Fruit fly (Drosophila melanogaster): Measurements from ENCODE around the gene Rop.
A peak's percentile ranks its signal among the peaks of the same experiment; 100 is the strongest.

The Rop gene

dm6 chr3L:4133724-4134678, 4.8 kb downstream of the Rop start, which contains the start of gene ens (continued):
- TF ChIP-seq tll (GFP tag; optimal IDR thresholded peaks at IDR 0.05) = no peak
- TF ChIP-seq CG17359 (tag; optimal IDR thresholded peaks at IDR 0.05) = no peak
- TF ChIP-seq Chrac-16 (GFP tag; optimal IDR thresholded peaks at IDR 0.05) = no peak
- 0 out of 3 replicates have a peak, but pooled peaks have one; percentile 52 for TF ChIP-seq Opbp (GFP tag; IDR thresholded peaks at IDR 0.05; ENCODE audit: partially characterized antibody)
- TF ChIP-seq CG7357 (GFP tag; IDR thresholded peaks at IDR 0.05) = no peak
- no peak for TF ChIP-seq CG1024 (GFP tag; IDR thresholded peaks at IDR 0.05)
- TF ChIP-seq Dfd (GFP tag; optimal IDR thresholded peaks at IDR 0.05) = no peak
- no peak for TF ChIP-seq dmrt11E (tag; optimal IDR thresholded peaks at IDR 0.05)
- no peak for TF ChIP-seq CG6765 (GFP tag; optimal IDR thresholded peaks at IDR 0.05)
- no peak for TF ChIP-seq Lim3 (GFP tag; IDR thresholded peaks at IDR 0.05)
- no peak for TF ChIP-seq schlank (tag; optimal IDR thresholded peaks at IDR 0.05)
- TF ChIP-seq CG7963 (GFP tag; IDR thresholded peaks at IDR 0.05; ENCODE audit: partially characterized antibody) = no peak
- TF ChIP-seq al (GFP tag; IDR thresholded peaks at IDR 0.05) = no peak
- no peak for TF ChIP-seq CG9817 (tag; optimal IDR thresholded peaks at IDR 0.05)
- TF ChIP-seq tup (GFP tag; optimal IDR thresholded peaks at IDR 0.05) = no peak
- TF ChIP-seq Doc2 (GFP tag; IDR thresholded peaks at IDR 0.05) = no peak
- TF ChIP-seq repo (GFP tag; optimal IDR thresholded peaks at IDR 0.05) = no peak
- peak; percentile 37 for TF ChIP-seq kay (GFP tag; optimal IDR thresholded peaks at IDR 0.05)
- TF ChIP-seq BEAF-32 (GFP tag; optimal IDR thresholded peaks at IDR 0.05) = peak; percentile 52
- peak; percentile 79 for TF ChIP-seq CG13894 (tag; optimal IDR thresholded peaks at IDR 0.05)
- peak; percentile 9 for TF ChIP-seq ac (GFP tag; optimal IDR thresholded peaks at IDR 0.05)
- peak; percentile 44 for TF ChIP-seq CG15514 (GFP tag; optimal IDR thresholded peaks at IDR 0.05)
- TF ChIP-seq CG10321 (GFP tag; IDR thresholded peaks at IDR 0.05) = 0 out of 2 replicates have a peak, but pooled peaks have one; percentile 21
- no peak for TF ChIP-seq CG31388 (GFP tag; optimal IDR thresholded peaks at IDR 0.05)
- no peak for TF ChIP-seq CG11560 (tag; IDR thresholded peaks at IDR 0.05)
- peak; percentile 2 for TF ChIP-seq CG10267 (tag; optimal IDR thresholded peaks at IDR 0.05)
- no peak for TF ChIP-seq ranshi (GFP tag; IDR thresholded peaks at IDR 0.05)
- no peak for TF ChIP-seq MTF-1 (GFP tag; optimal IDR thresholded peaks at IDR 0.05; ENCODE audit: borderline replicate concordance)
- TF ChIP-seq CG31365 (tag; optimal IDR thresholded peaks at IDR 0.05) = no peak
- peak; percentile 36 for TF ChIP-seq sug (tag; optimal IDR thresholded peaks at IDR 0.05)
- no peak for TF ChIP-seq TFAM (GFP tag; optimal IDR thresholded peaks at IDR 0.05)
- no peak for TF ChIP-seq grn (GFP tag; optimal IDR thresholded peaks at IDR 0.05)
- TF ChIP-seq p53 (GFP tag; optimal IDR thresholded peaks at IDR 0.05) = no peak
- TF ChIP-seq Oli (tag; optimal IDR thresholded peaks at IDR 0.05) = no peak
- peak; percentile 34 for TF ChIP-seq dm (GFP tag; optimal IDR thresholded peaks at IDR 0.05)
- TF ChIP-seq Ptx1 (GFP tag; IDR thresholded peaks at IDR 0.05) = no peak
- no peak for TF ChIP-seq CG7786 (GFP tag; optimal IDR thresholded peaks at IDR 0.05)
- no peak for TF ChIP-seq Nf-YC (tag; optimal IDR thresholded peaks at IDR 0.05)
- TF ChIP-seq CG3407 (GFP tag; optimal IDR thresholded peaks at IDR 0.05) = no peak
- TF ChIP-seq bigmax (GFP tag; optimal IDR thresholded peaks at IDR 0.05) = no peak
- peak; percentile 38 for TF ChIP-seq stwl (tag; optimal IDR thresholded peaks at IDR 0.05)
- TF ChIP-seq gcm (GFP tag; optimal IDR thresholded peaks at IDR 0.05) = no peak
- TF ChIP-seq dimm (GFP tag; IDR thresholded peaks at IDR 0.05) = no peak
- TF ChIP-seq so (GFP tag; IDR thresholded peaks at IDR 0.05) = no peak
- peak; percentile 56 for TF ChIP-seq CG12659 (GFP tag; optimal IDR thresholded peaks at IDR 0.05)
- no peak for TF ChIP-seq CG12236 (GFP tag; optimal IDR thresholded peaks at IDR 0.05)
- peak; percentile 5 for TF ChIP-seq grau (tag; optimal IDR thresholded peaks at IDR 0.05)
- TF ChIP-seq dpn (GFP tag; optimal IDR thresholded peaks at IDR 0.05) = no peak
